Worm (Caenorhabditis elegans) whole organism, L4/young adult: ENCODE data around the gene T23F2.5.

Experiments
- W03F9.2 ChIP-seq: fragments of 150-350 bp; optimal IDR thresholded peaks from 2 replicates; lab custom pipeline; 2014; ENCODE audit warnings: missing biosample characterization, missing genetic modification characterization
- dao-5 ChIP-seq: sonication (generic microtip); optimal IDR thresholded peaks from 2 replicates; lab custom pipeline; 2016; ENCODE audit warnings: missing genotype, missing genetic modification characterization, moderate library complexity, missing compliant biosample characterization
- him-1 ChIP-seq: sonication (generic microtip); optimal IDR thresholded peaks from 2 replicates; lab custom pipeline; 2016; ENCODE audit warnings: missing genotype, missing genetic modification reagents, missing genetic modification characterization, missing compliant biosample characterization

The T23F2.5 gene

ce11 chrX:5485284-5485927 is 31.6 kb downstream of the T23F2.5 start:
- TF ChIP-seq W03F9.2 (tag; lab: Kevin White, UChicago) = no peak
- no peak for TF ChIP-seq him-1
- TF ChIP-seq dao-5 (tag; lab: Kevin White, UChicago) = no peak

- no peak for TF ChIP-seq dao-5 (tag; lab: Kevin White, UChicago)
- TF ChIP-seq W03F9.2 (tag; lab: Kevin White, UChicago) = no peak
- no peak for TF ChIP-seq him-1
Observed at ce11 chrX:5479876-5480580, 36.9 kb downstream of the T23F2.5 start.

- TF ChIP-seq him-1 (no peak), W03F9.2 (tag; lab: Kevin White, UChicago) (no peak), dao-5 (tag; lab: Kevin White, UChicago) (no peak)
Observed at ce11 chrX:5479300-5479811, 37.6 kb downstream of the T23F2.5 start, which contains the start of gene dlg-1. TSS of gene dlg-1 (plus strand) at chrX:5479700.

- no peak for TF ChIP-seq him-1
- no peak for TF ChIP-seq dao-5 (tag; lab: Kevin White, UChicago)
- TF ChIP-seq W03F9.2 (tag; lab: Kevin White, UChicago) = no peak
Observed at ce11 chrX:5478875-5479274, 38.1 kb downstream of the T23F2.5 start.

- TF ChIP-seq dao-5 (tag; lab: Kevin White, UChicago) (no peak), W03F9.2 (tag; lab: Kevin White, UChicago) (no peak)
Observed at ce11 chrX:5477597-5477996, 39.4 kb downstream of the T23F2.5 start.

- TF ChIP-seq dao-5 (tag; lab: Kevin White, UChicago) = no peak
- TF ChIP-seq him-1 = no peak
- no peak for TF ChIP-seq W03F9.2 (tag; lab: Kevin White, UChicago)
Observed at ce11 chrX:5476357-5476756, 40.6 kb downstream of the T23F2.5 start.

ce11 chrX:5475164-5475576 is 41.8 kb downstream of the T23F2.5 start:
- TF ChIP-seq dao-5 (tag; lab: Kevin White, UChicago) (no peak), W03F9.2 (tag; lab: Kevin White, UChicago) (no peak), him-1 (no peak)

ce11 chrX:5470111-5470745 is 46.7 kb downstream of the T23F2.5 start:
- TF ChIP-seq him-1 = no peak
- TF ChIP-seq dao-5 (tag; lab: Kevin White, UChicago) = no peak
- TF ChIP-seq W03F9.2 (tag; lab: Kevin White, UChicago) = no peak

ce11 chrX:5467820-5468270 is 49.1 kb downstream of the T23F2.5 start, which contains the start of gene dpyd-1:
TSS of gene dpyd-1 (plus strand) at chrX:5467870.
- TF ChIP-seq W03F9.2 (tag; lab: Kevin White, UChicago) (no peak), dao-5 (tag; lab: Kevin White, UChicago) (no peak), him-1 (no peak)

- TF ChIP-seq dao-5 (tag; lab: Kevin White, UChicago) (no peak), W03F9.2 (tag; lab: Kevin White, UChicago) (no peak)
Observed at ce11 chrX:5467308-5467707, 49.7 kb downstream of the T23F2.5 start.
